Worm (Caenorhabditis elegans): Measurements from ENCODE around the gene C08B11.9.

- TF ChIP-seq med-1 (GFP tag; optimal IDR thresholded peaks at IDR 0.05; ENCODE audit: insufficient read depth) (no peak), flt-1 (GFP tag; IDR thresholded peaks at IDR 0.05) (no peak), ztf-29 (GFP tag; IDR thresholded peaks at IDR 0.05) (no peak), klf-2 (GFP tag; conservative IDR thresholded peaks at IDR 0.05) (no peak), ztf-23 (GFP tag; IDR thresholded peaks at IDR 0.05) (no peak)
Observed at ce11 chrII:8050477-8050876, 12.5 kb upstream of the C08B11.9 start, which contains the start of gene mtre-1.
